Fruit fly (Drosophila melanogaster) whole organism, embryonic: ENCODE data around the gene CG43121.
A peak's percentile ranks its signal among the peaks of the same experiment; 100 is the strongest.

Source experiments
- Ada2b ChIP-seq: fragments of 200-800 bp; sonication (Bioruptor generic); IDR thresholded peaks from 2 replicates; pipeline ENCODE4 v1.3.6; 2022; ENCODE audit warnings: missing biosample characterization, missing genetic modification characterization
- Antp ChIP-seq: fragments of 200-800 bp; sonication (Bioruptor generic); optimal IDR thresholded peaks from 3 replicates; lab custom pipeline; 2016; ENCODE audit warnings: missing biosample characterization, missing genetic modification characterization
- Atf6 ChIP-seq: fragments of 200-800 bp; sonication (Bioruptor generic); IDR thresholded peaks from 2 replicates; pipeline ENCODE4 v1.3.6; 2022; ENCODE audit warnings: missing biosample characterization, missing genetic modification characterization
- BtbVII ChIP-seq: fragments of 200-800 bp; sonication (Bioruptor generic); optimal IDR thresholded peaks from 3 replicates; lab custom pipeline; 2017; ENCODE audit warnings: missing biosample characterization, mild to moderate bottlenecking, missing genetic modification characterization
- CG10321 ChIP-seq: fragments of 200-800 bp; sonication (Bioruptor generic); IDR thresholded peaks from 2 replicates; pipeline ENCODE4 v1.3.6; 2022; ENCODE audit warnings: missing biosample characterization, missing genetic modification characterization
- CG10462 ChIP-seq: fragments of 200-800 bp; sonication (Bioruptor generic); optimal IDR thresholded peaks from 2 replicates; lab custom pipeline; 2016; ENCODE audit warnings: missing biosample characterization, missing genetic modification characterization
- CG11695 ChIP-seq: fragments of 200-800 bp; sonication (Bioruptor generic); IDR thresholded peaks from 3 replicates; pipeline ENCODE4 v1.3.6; 2022; ENCODE audit warnings: missing biosample characterization, missing genetic modification characterization
- CG12391 ChIP-seq: fragments of 200-800 bp; sonication (Bioruptor generic); optimal IDR thresholded peaks from 3 replicates; lab custom pipeline; 2018; ENCODE audit warnings: missing biosample characterization, mild to moderate bottlenecking, missing genetic modification characterization, moderate library complexity
- CG17385 ChIP-seq: fragments of 200-800 bp; sonication (Bioruptor generic); optimal IDR thresholded peaks from 3 replicates; lab custom pipeline; 2018; ENCODE audit warnings: missing biosample characterization, mild to moderate bottlenecking, missing genetic modification characterization
- CG17829 ChIP-seq: fragments of 200-800 bp; optimal IDR thresholded peaks from 2 replicates; lab custom pipeline; 2019; ENCODE audit warnings: missing biosample characterization, mild to moderate bottlenecking, missing genetic modification characterization, moderate library complexity
- CG18011 ChIP-seq: fragments of 200-800 bp; sonication (Bioruptor generic); optimal IDR thresholded peaks from 2 replicates; lab custom pipeline; 2017; ENCODE audit warnings: missing biosample characterization, missing genetic modification characterization, mild to moderate bottlenecking, moderate library complexity, missing genotype
- CG18599 ChIP-seq: fragments of 200-800 bp; sonication (Bioruptor generic); optimal IDR thresholded peaks from 3 replicates; lab custom pipeline; 2017; ENCODE audit warnings: missing biosample characterization, missing genetic modification characterization, mild to moderate bottlenecking, moderate library complexity, missing genetic modification reagents
- CG2120 ChIP-seq: fragments of 200-800 bp; sonication (Bioruptor generic); optimal IDR thresholded peaks from 3 replicates; lab custom pipeline; 2016; ENCODE audit warnings: missing biosample characterization, missing genetic modification characterization
- CG2199 ChIP-seq: fragments of 200-800 bp; sonication (Bioruptor generic); IDR thresholded peaks from 3 replicates; pipeline ENCODE4 v1.3.6; 2022; ENCODE audit warnings: missing biosample characterization, missing genetic modification characterization
- CG2889 ChIP-seq: fragments of 200-800 bp; sonication (Bioruptor generic); IDR thresholded peaks from 3 replicates; pipeline ENCODE4 v1.3.6; 2022; ENCODE audit warnings: missing biosample characterization, missing genetic modification characterization
- CG3163 ChIP-seq: fragments of 200-800 bp; sonication (Bioruptor generic); optimal IDR thresholded peaks from 3 replicates; lab custom pipeline; 2016; ENCODE audit warnings: missing biosample characterization, missing genetic modification characterization
- CG34224 ChIP-seq: fragments of 200-800 bp; sonication (Bioruptor generic); IDR thresholded peaks from 3 replicates; pipeline ENCODE4 v1.3.6; 2022; ENCODE audit warnings: missing biosample characterization, missing genetic modification characterization; ENCODE audit not compliant: partially characterized antibody
- CG3995 ChIP-seq: fragments of 200-800 bp; sonication (Bioruptor generic); optimal IDR thresholded peaks from 3 replicates; lab custom pipeline; 2016; ENCODE audit warnings: missing biosample characterization, missing genetic modification characterization
- CG43689 ChIP-seq: fragments of 200-800 bp; sonication (Bioruptor generic); IDR thresholded peaks from 2 replicates; pipeline ENCODE4 v1.3.6; 2022; ENCODE audit warnings: missing biosample characterization, missing genetic modification characterization
- CG7357 ChIP-seq: fragments of 200-800 bp; sonication (Bioruptor generic); IDR thresholded peaks from 3 replicates; pipeline ENCODE4 v1.3.6; 2022; ENCODE audit warnings: missing biosample characterization, missing genetic modification characterization
- CG7556 ChIP-seq: fragments of 200-800 bp; sonication (Bioruptor generic); optimal IDR thresholded peaks from 2 replicates; lab custom pipeline; 2017; ENCODE audit warnings: missing biosample characterization, mild to moderate bottlenecking, missing genetic modification characterization
- CG9215 ChIP-seq: fragments of 200-800 bp; sonication (Bioruptor generic); IDR thresholded peaks from 2 replicates; pipeline ENCODE4 v1.3.6; 2022; ENCODE audit warnings: missing biosample characterization, missing genetic modification characterization
- CG9727 ChIP-seq: fragments of 200-800 bp; sonication (Bioruptor generic); optimal IDR thresholded peaks from 3 replicates; lab custom pipeline; 2017; ENCODE audit warnings: missing biosample characterization, mild to moderate bottlenecking, missing genetic modification characterization
- Doc3 ChIP-seq: fragments of 200-800 bp; sonication (Bioruptor generic); IDR thresholded peaks from 3 replicates; pipeline ENCODE4 v1.3.6; 2022; ENCODE audit warnings: missing biosample characterization, missing genetic modification characterization; ENCODE audit not compliant: partially characterized antibody
- Ets97D ChIP-seq: fragments of 200-800 bp; sonication (Bioruptor generic); optimal IDR thresholded peaks from 3 replicates; lab custom pipeline; 2016; ENCODE audit warnings: missing biosample characterization, missing genetic modification characterization
- HLHmδ ChIP-seq: fragments of 200-800 bp; sonication (Bioruptor generic); optimal IDR thresholded peaks from 2 replicates; lab custom pipeline; 2018; ENCODE audit warnings: missing biosample characterization, mild to moderate bottlenecking, missing genetic modification characterization, moderate library complexity
- MESR4 ChIP-seq: fragments of 200-800 bp; sonication (Bioruptor generic); optimal IDR thresholded peaks from 2 replicates; lab custom pipeline; 2018; ENCODE audit warnings: missing biosample characterization, mild to moderate bottlenecking, missing genetic modification characterization, moderate library complexity
- Neu2 ChIP-seq: fragments of 200-800 bp; sonication (Bioruptor generic); optimal IDR thresholded peaks from 3 replicates; lab custom pipeline; 2016; ENCODE audit warnings: missing biosample characterization, missing genetic modification characterization, borderline replicate concordance
- Nf-YC ChIP-seq: fragments of 200-800 bp; optimal IDR thresholded peaks from 3 replicates; lab custom pipeline; 2019; ENCODE audit warnings: missing biosample characterization, mild to moderate bottlenecking, missing genetic modification characterization, moderate library complexity
- Poxn ChIP-seq: fragments of 200-800 bp; sonication (Bioruptor generic); IDR thresholded peaks from 2 replicates; pipeline ENCODE4 v1.3.6; 2022; ENCODE audit warnings: missing biosample characterization, missing genetic modification characterization
- Side ChIP-seq: fragments of 200-800 bp; sonication (Bioruptor generic); optimal IDR thresholded peaks from 2 replicates; lab custom pipeline; 2016; ENCODE audit warnings: missing biosample characterization, missing genetic modification characterization
- Sin3A ChIP-seq: fragments of >200 bp; optimal IDR thresholded peaks from 2 replicates; lab custom pipeline; 2018
- Sry-δ ChIP-seq: fragments of 200-800 bp; sonication (Bioruptor generic); optimal IDR thresholded peaks from 2 replicates; lab custom pipeline; 2016; ENCODE audit warnings: missing biosample characterization, missing genetic modification characterization
- bab2 ChIP-seq: fragments of 200-800 bp; sonication (Bioruptor generic); optimal IDR thresholded peaks from 2 replicates; lab custom pipeline; 2016; ENCODE audit warnings: missing biosample characterization, missing genetic modification characterization
- bsh ChIP-seq, 2 experiments: fragments of 200-800 bp; sonication (Bioruptor generic); optimal IDR thresholded peaks; 2 replicates each; lab custom pipeline; 2017 to 2018; ENCODE audit warnings: mild to moderate bottlenecking in 2 of 2, missing biosample characterization in 2 of 2, missing genetic modification characterization in 2 of 2, moderate library complexity in 1 of 2
- emc ChIP-seq: fragments of 200-800 bp; sonication (Bioruptor generic); optimal IDR thresholded peaks from 2 replicates; lab custom pipeline; 2016; ENCODE audit warnings: missing biosample characterization, missing genetic modification characterization
- en ChIP-seq: fragments of 200-800 bp; sonication (Bioruptor generic); optimal IDR thresholded peaks from 2 replicates; lab custom pipeline; 2016; ENCODE audit warnings: missing biosample characterization, missing genetic modification characterization
- gfzf ChIP-seq: fragments of 200-800 bp; sonication (Bioruptor generic); optimal IDR thresholded peaks from 2 replicates; lab custom pipeline; 2016; ENCODE audit warnings: missing biosample characterization, mild to moderate bottlenecking, missing genetic modification characterization, moderate library complexity
- gt ChIP-seq: fragments of 200-800 bp; sonication (Bioruptor generic); IDR thresholded peaks from 2 replicates; pipeline ENCODE4 v1.3.6; 2022; ENCODE audit warnings: missing biosample characterization, missing genetic modification characterization
- klu ChIP-seq: fragments of 200-800 bp; sonication (Bioruptor generic); IDR thresholded peaks from 2 replicates; pipeline ENCODE4 v1.3.6; 2022; ENCODE audit warnings: missing biosample characterization, missing genetic modification characterization
- kni ChIP-seq: fragments of 200-800 bp; sonication (Bioruptor generic); optimal IDR thresholded peaks from 3 replicates; lab custom pipeline; 2017; ENCODE audit warnings: mild to moderate bottlenecking, missing biosample characterization, missing genetic modification reagents, missing genetic modification characterization
- lmd ChIP-seq: fragments of 200-800 bp; sonication (Bioruptor generic); IDR thresholded peaks from 2 replicates; pipeline ENCODE4 v1.3.6; 2022; ENCODE audit warnings: missing biosample characterization, missing genetic modification characterization
- mam ChIP-seq: fragments of 200-800 bp; sonication (Bioruptor generic); optimal IDR thresholded peaks from 3 replicates; lab custom pipeline; 2016; ENCODE audit warnings: missing biosample characterization, missing genetic modification characterization
- odd ChIP-seq: fragments of 200-800 bp; sonication (Bioruptor generic); optimal IDR thresholded peaks from 2 replicates; lab custom pipeline; 2017; ENCODE audit warnings: missing biosample characterization, mild to moderate bottlenecking, missing genetic modification characterization
- pan ChIP-seq, 4 experiments: fragments of >200 bp in 3 of 4; fragments of 200-800 bp in 1 of 4; sonication (Bioruptor generic) in 1 of 4; optimal IDR thresholded peaks in 3 of 4; IDR thresholded peaks in 1 of 4; 2 replicates each; pipeline versions ENCODE4 v1.3.6 to Lab custom; 2017 to 2022; ENCODE audit warnings: missing biosample characterization in 2 of 4, missing genetic modification characterization in 2 of 4, mixed read lengths in 1 of 4
- pros ChIP-seq: fragments of 200-800 bp; sonication (Bioruptor generic); optimal IDR thresholded peaks from 3 replicates; lab custom pipeline; 2019; ENCODE audit warnings: missing biosample characterization, mild to moderate bottlenecking, missing genetic modification characterization, moderate library complexity
- pum ChIP-seq: fragments of 200-800 bp; sonication (Bioruptor generic); optimal IDR thresholded peaks from 2 replicates; lab custom pipeline; 2016; ENCODE audit warnings: missing biosample characterization, missing genetic modification characterization
- trem ChIP-seq: fragments of 200-800 bp; optimal IDR thresholded peaks from 3 replicates; lab custom pipeline; 2019; ENCODE audit warnings: missing biosample characterization, mild to moderate bottlenecking, missing genetic modification characterization, moderate library complexity
- ttk ChIP-seq: fragments of 200-800 bp; sonication (Bioruptor generic); IDR thresholded peaks from 2 replicates; pipeline ENCODE4 v2.1.2; 2022; ENCODE audit warnings: missing biosample characterization, missing genetic modification characterization
- wek ChIP-seq: fragments of 200-800 bp; sonication (Bioruptor generic); optimal IDR thresholded peaks from 3 replicates; lab custom pipeline; 2018; ENCODE audit warnings: missing biosample characterization, mild to moderate bottlenecking, missing genetic modification characterization, moderate library complexity

CG43121 gene

dm6 chr3L:14665802-14666351, 6.4 kb downstream of the CG43121 start (continued):
- TF ChIP-seq HLHmδ (GFP tag; lab: Kevin White, UChicago) (no peak), Atf6 (peak; percentile 90), CG9727 (GFP tag; lab: Kevin White, UChicago) (peak; percentile 93), Antp (GFP tag; lab: Kevin White, UChicago) (peak; percentile 84), Sin3A (lab: Kevin White, UChicago) (no peak), CG43689 (GFP tag; lab: Robert Waterston, UW) (no peak; the same call in 1 of the 2 replicates), CG18011 (GFP tag; lab: Kevin White, UChicago) (peak; percentile 61), CG11695 (GFP tag; lab: Robert Waterston, UW) (peak; percentile 85), trem (tag; lab: Kevin White, UChicago) (peak; percentile 61), pan (optimal IDR thresholded peaks at IDR 0.05; lab: Kevin White, UChicago) (no peak), pan (GFP tag; optimal IDR thresholded peaks at IDR 0.05 in 1 of 2, IDR thresholded peaks at IDR 0.05 in 1 of 2) (peak in 1 of 2 experiments; percentile 90), lmd (GFP tag; lab: Robert Waterston, UW) (peak; percentile 87), CG18599 (peak; percentile 94), CG10462 (peak; percentile 80), wek (GFP tag; lab: Kevin White, UChicago) (peak; percentile 71), odd (GFP tag; lab: Kevin White, UChicago) (peak; percentile 78), mam (GFP tag; lab: Kevin White, UChicago) (peak; percentile 87), CG12391 (tag; lab: Kevin White, UChicago) (peak; percentile 93), ttk (GFP tag; lab: Robert Waterston, UW) (peak; percentile 86), klu (GFP tag; lab: Robert Waterston, UW) (0 out of 2 replicates have a peak, but pooled peaks have one; percentile 35), CG10321 (GFP tag; lab: Robert Waterston, UW) (no peak), bsh (GFP tag; optimal IDR thresholded peaks at IDR 0.05; lab: Kevin White, UChicago) (peak; percentile 88 to 95), emc (peak; percentile 75), CG34224 (no peak), en (GFP tag; lab: Kevin White, UChicago) (peak; percentile 77), Ets97D (GFP tag; lab: Kevin White, UChicago) (peak; percentile 68), gfzf (GFP tag; lab: Kevin White, UChicago) (no peak), MESR4 (GFP tag; lab: Kevin White, UChicago) (peak; percentile 47), Side (GFP tag; lab: Kevin White, UChicago) (peak; percentile 85), CG17385 (peak; percentile 86), CG3995 (GFP tag; lab: Kevin White, UChicago) (peak; percentile 5), CG17829 (tag; lab: Kevin White, UChicago) (peak; percentile 93), CG2120 (peak; percentile 91), pum (peak; percentile 89), CG7556 (GFP tag; lab: Kevin White, UChicago) (peak; percentile 89), CG2889 (GFP tag; lab: Robert Waterston, UW) (peak; percentile 71), Neu2 (GFP tag; lab: Kevin White, UChicago) (no peak), Doc3 (GFP tag; lab: Robert Waterston, UW) (no peak), Sry-δ (GFP tag; lab: Kevin White, UChicago) (peak; percentile 50), Ada2b (peak; percentile 79), kni (GFP tag; lab: Kevin White, UChicago) (peak; percentile 23), CG9215 (GFP tag; lab: Robert Waterston, UW) (peak; percentile 74), CG7357 (GFP tag; lab: Robert Waterston, UW) (peak; percentile 48; the same call in 2 of the 3 replicates), gt (peak; percentile 57), pros (no peak), CG2199 (GFP tag; lab: Robert Waterston, UW) (peak; percentile 80; the same call in 2 of the 3 replicates), Nf-YC (tag; lab: Kevin White, UChicago) (peak; percentile 73), bab2 (GFP tag; lab: Kevin White, UChicago) (peak; percentile 92), CG3163 (GFP tag; lab: Kevin White, UChicago) (peak; percentile 64), BtbVII (GFP tag; lab: Kevin White, UChicago) (peak; percentile 80), Poxn (GFP tag; lab: Robert Waterston, UW) (0 out of 2 replicates have a peak, but pooled peaks have one; percentile 13)
